Worm (Caenorhabditis elegans) whole organism, L2 larva: ENCODE data around the gene rab-1.

Experiments used
- C34F6.9 ChIP-seq: fragments of 150-350 bp; optimal IDR thresholded peaks from 2 replicates; lab custom pipeline; 2014; ENCODE audit warnings: missing biosample characterization, missing genetic modification characterization
- F13H6.1 ChIP-seq: sonication (generic microtip); optimal IDR thresholded peaks from 2 replicates; lab custom pipeline; 2016; ENCODE audit warnings: missing genetic modification characterization, missing compliant biosample characterization
- Y55F3AM.14 ChIP-seq: fragments of 200-800 bp; sonication (Bioruptor generic); optimal IDR thresholded peaks from 2 replicates; lab custom pipeline; 2018; ENCODE audit warnings: mild to moderate bottlenecking, missing genetic modification characterization, missing compliant biosample characterization
- ama-1 ChIP-seq: fragments of 150-350 bp; optimal IDR thresholded peaks from 2 replicates; lab custom pipeline; 2018; ENCODE audit warnings: inconsistent platforms
- ceh-16 ChIP-seq: fragments of 150-350 bp; optimal IDR thresholded peaks from 2 replicates; lab custom pipeline; 2014; ENCODE audit warnings: missing biosample characterization, missing genetic modification characterization
- ceh-82 ChIP-seq: fragments of 150-350 bp; optimal IDR thresholded peaks from 2 replicates; lab custom pipeline; 2014; ENCODE audit warnings: missing biosample characterization, missing genetic modification characterization
- crh-2 ChIP-seq: sonication (generic microtip); optimal IDR thresholded peaks from 2 replicates; lab custom pipeline; 2017; ENCODE audit warnings: missing biosample characterization, missing genetic modification characterization
- dmd-4 ChIP-seq: sonication (generic microtip); optimal IDR thresholded peaks from 2 replicates; lab custom pipeline; 2017; ENCODE audit warnings: missing biosample characterization, missing genetic modification characterization
- egl-27 ChIP-seq: sonication (generic microtip); optimal IDR thresholded peaks from 3 replicates; lab custom pipeline; 2017; ENCODE audit warnings: missing biosample characterization, missing genetic modification reagents, missing genetic modification characterization
- fos-1 ChIP-seq: fragments of 150-350 bp; optimal IDR thresholded peaks from 2 replicates; lab custom pipeline; 2014; ENCODE audit warnings: missing biosample characterization, missing genetic modification characterization
- gmeb-1 ChIP-seq: fragments of 150-350 bp; optimal IDR thresholded peaks from 2 replicates; lab custom pipeline; 2014; ENCODE audit warnings: missing biosample characterization, missing genetic modification characterization
- lin-11 ChIP-seq: fragments of 150-350 bp; sonication (generic microtip); optimal IDR thresholded peaks from 2 replicates; lab custom pipeline; 2014; ENCODE audit warnings: missing biosample characterization, missing genetic modification characterization, inconsistent platforms, mixed read lengths
- lin-39 ChIP-seq: fragments of 150-350 bp; optimal IDR thresholded peaks from 2 replicates; lab custom pipeline; 2014; ENCODE audit warnings: missing biosample characterization, missing genetic modification reagents, missing genetic modification characterization
- mab-5 ChIP-seq: fragments of 150-350 bp; optimal IDR thresholded peaks from 2 replicates; lab custom pipeline; 2014; ENCODE audit warnings: missing biosample characterization, missing genetic modification characterization
- mbf-1 ChIP-seq: sonication (generic microtip); optimal IDR thresholded peaks from 2 replicates; lab custom pipeline; 2017; ENCODE audit warnings: missing biosample characterization, missing genetic modification characterization
- mdl-1 ChIP-seq, 2 experiments: fragments of 150-350 bp in 1 of 2; sonication (generic microtip) in 1 of 2; optimal IDR thresholded peaks; 2 replicates each; lab custom pipeline; 2017; ENCODE audit warnings: missing biosample characterization in 2 of 2, missing genetic modification characterization in 2 of 2
- nhr-10 ChIP-seq: sonication (generic microtip); optimal IDR thresholded peaks from 2 replicates; lab custom pipeline; 2017; ENCODE audit warnings: missing biosample characterization, missing genetic modification characterization
- nhr-11 ChIP-seq: fragments of 150-350 bp; optimal IDR thresholded peaks from 2 replicates; lab custom pipeline; 2014; ENCODE audit warnings: missing biosample characterization, missing genetic modification characterization
- nhr-129 ChIP-seq: fragments of 150-350 bp; optimal IDR thresholded peaks from 2 replicates; lab custom pipeline; 2014; ENCODE audit warnings: missing biosample characterization, missing genetic modification characterization
- nhr-23 ChIP-seq: fragments of 150-350 bp; optimal IDR thresholded peaks from 2 replicates; lab custom pipeline; 2014; ENCODE audit warnings: missing biosample characterization, missing genetic modification reagents, missing genetic modification characterization
- nhr-237 ChIP-seq: fragments of 150-350 bp; optimal IDR thresholded peaks from 2 replicates; lab custom pipeline; 2014; ENCODE audit warnings: missing biosample characterization, missing genetic modification characterization
- nhr-25 ChIP-seq: fragments of 150-350 bp; sonication (generic microtip); optimal IDR thresholded peaks from 3 replicates; lab custom pipeline; 2014; ENCODE audit warnings: missing biosample characterization, missing genetic modification characterization
- peb-1 ChIP-seq: fragments of 150-350 bp; optimal IDR thresholded peaks from 2 replicates; lab custom pipeline; 2014; ENCODE audit warnings: missing biosample characterization, missing genetic modification characterization
- sem-4 ChIP-seq: fragments of 150-350 bp; optimal IDR thresholded peaks from 2 replicates; lab custom pipeline; 2014; ENCODE audit warnings: missing biosample characterization, missing genetic modification reagents, missing genetic modification characterization
- skn-1 ChIP-seq: sonication (generic microtip); optimal IDR thresholded peaks from 2 replicates; lab custom pipeline; 2017; ENCODE audit warnings: missing biosample characterization, missing genetic modification characterization
- sma-3 ChIP-seq: sonication (generic microtip); optimal IDR thresholded peaks from 2 replicates; lab custom pipeline; 2016; ENCODE audit warnings: missing genetic modification reagents, missing genetic modification characterization, missing compliant biosample characterization
- sma-9 ChIP-seq, 2 experiments: fragments of 150-350 bp in 1 of 2; sonication (generic microtip) in 1 of 2; optimal IDR thresholded peaks; 2 replicates each; lab custom pipeline; 2014 to 2016; ENCODE audit warnings: missing genetic modification characterization in 2 of 2, mild to moderate bottlenecking in 1 of 2, missing biosample characterization in 1 of 2, missing compliant biosample characterization in 1 of 2, missing genetic modification reagents in 1 of 2, moderate library complexity in 1 of 2
- snpc-4 ChIP-seq: fragments of 150-350 bp; optimal IDR thresholded peaks from 2 replicates; lab custom pipeline; 2014; ENCODE audit warnings: missing biosample characterization, missing genetic modification characterization
- unc-39 ChIP-seq: fragments of 150-350 bp; optimal IDR thresholded peaks from 2 replicates; lab custom pipeline; 2014; ENCODE audit warnings: missing biosample characterization, missing genetic modification characterization
- unc-55 ChIP-seq: fragments of 150-350 bp; sonication (generic microtip); optimal IDR thresholded peaks from 3 replicates; lab custom pipeline; 2014; ENCODE audit warnings: missing biosample characterization, missing genetic modification reagents, missing genetic modification characterization
- unc-62 ChIP-seq: fragments of 150-350 bp; optimal IDR thresholded peaks from 2 replicates; lab custom pipeline; 2014; ENCODE audit warnings: missing biosample characterization, missing genetic modification reagents, missing genetic modification characterization
- ztf-11 ChIP-seq: sonication (generic microtip); optimal IDR thresholded peaks from 2 replicates; lab custom pipeline; 2017; ENCODE audit warnings: missing biosample characterization, missing genetic modification characterization
- ztf-4 ChIP-seq: fragments of 150-350 bp; optimal IDR thresholded peaks from 2 replicates; lab custom pipeline; 2014; ENCODE audit warnings: missing biosample characterization, missing genetic modification characterization

Gene rab-1

ce11 chrV:1313274-1313673 lies 49.5 kb upstream of the rab-1 start:
- TF ChIP-seq fos-1 (no peak), nhr-129 (tag; lab: Kevin White, UChicago) (no peak), sma-3 (no peak), lin-11 (tag; lab: Kevin White, UChicago) (no peak), unc-62 (GFP tag; lab: Kevin White, UChicago) (no peak), nhr-237 (no peak), dmd-4 (tag; lab: Kevin White, UChicago) (no peak), ama-1 (lab: Kevin White, UChicago) (no peak), ztf-4 (no peak), sma-9 (GFP tag; optimal IDR thresholded peaks at IDR 0.05; lab: Kevin White, UChicago) (no peak), sma-9 (tag; optimal IDR thresholded peaks at IDR 0.05; lab: Kevin White, UChicago) (no peak), nhr-23 (tag; lab: Kevin White, UChicago) (no peak), nhr-10 (tag; lab: Kevin White, UChicago) (no peak), mab-5 (tag; lab: Kevin White, UChicago) (no peak), peb-1 (tag; lab: Kevin White, UChicago) (no peak), mbf-1 (tag; lab: Kevin White, UChicago) (no peak), crh-2 (tag; lab: Kevin White, UChicago) (no peak), ztf-11 (tag; lab: Kevin White, UChicago) (no peak), sem-4 (tag; lab: Kevin White, UChicago) (no peak)

ce11 chrV:1307730-1308129 lies 43.9 kb upstream of the rab-1 start:
- TF ChIP-seq mdl-1 (tag; optimal IDR thresholded peaks at IDR 0.05; lab: Kevin White, UChicago) (no peak), C34F6.9 (tag; lab: Kevin White, UChicago) (no peak), unc-39 (tag; lab: Kevin White, UChicago) (no peak), skn-1 (no peak), gmeb-1 (tag; lab: Kevin White, UChicago) (no peak), F13H6.1 (tag; lab: Kevin White, UChicago) (no peak)

- TF ChIP-seq crh-2 (tag; lab: Kevin White, UChicago) = no peak
- no peak for TF ChIP-seq egl-27 (tag; lab: Kevin White, UChicago)
- TF ChIP-seq nhr-10 (tag; lab: Kevin White, UChicago) = no peak
- TF ChIP-seq ceh-16 (tag; lab: Kevin White, UChicago) = no peak
- no peak for TF ChIP-seq dmd-4 (tag; lab: Kevin White, UChicago)
- TF ChIP-seq nhr-129 (tag; lab: Kevin White, UChicago) = no peak
Measured at ce11 chrV:1305846-1306245, 42.1 kb upstream of the rab-1 start.

- no peak for TF ChIP-seq lin-39 (tag; lab: Kevin White, UChicago)
- TF ChIP-seq ceh-16 (tag; lab: Kevin White, UChicago) = no peak
Measured at ce11 chrV:1302090-1302489, 38.3 kb upstream of the rab-1 start.

ce11 chrV:1299232-1299631 lies 35.4 kb upstream of the rab-1 start, which contains the start of gene egl-2:
Gene egl-2, minus strand, starts transcription at chrV:1299332.
- no peak for TF ChIP-seq ama-1 (lab: Kevin White, UChicago)
- TF ChIP-seq, all 48 proteins: peak for 0

- TF ChIP-seq fos-1 = peak; percentile 4
- TF ChIP-seq crh-2 (tag; lab: Kevin White, UChicago) = no peak
- TF ChIP-seq Y55F3AM.14 = no peak
- peak; percentile 38 for TF ChIP-seq sma-9 (GFP tag; optimal IDR thresholded peaks at IDR 0.05; lab: Kevin White, UChicago)
- TF ChIP-seq sma-9 (tag; optimal IDR thresholded peaks at IDR 0.05; lab: Kevin White, UChicago) = no peak
- no peak for TF ChIP-seq skn-1
- no peak for TF ChIP-seq ceh-82
Measured at ce11 chrV:1287276-1287675, 23.5 kb upstream of the rab-1 start.

- TF ChIP-seq gmeb-1 (tag; lab: Kevin White, UChicago) (peak; percentile 42), ama-1 (lab: Kevin White, UChicago) (peak; percentile 6), nhr-11 (tag; lab: Kevin White, UChicago) (no peak), F13H6.1 (tag; lab: Kevin White, UChicago) (peak; percentile 31), sem-4 (tag; lab: Kevin White, UChicago) (no peak), sma-9 (GFP tag; optimal IDR thresholded peaks at IDR 0.05; lab: Kevin White, UChicago) (peak; percentile 49), sma-9 (tag; optimal IDR thresholded peaks at IDR 0.05; lab: Kevin White, UChicago) (no peak), fos-1 (peak; percentile 50), nhr-25 (peak; percentile 46), snpc-4 (tag; lab: Kevin White, UChicago) (no peak), nhr-129 (tag; lab: Kevin White, UChicago) (peak; percentile 63), C34F6.9 (tag; lab: Kevin White, UChicago) (peak; percentile 64), crh-2 (tag; lab: Kevin White, UChicago) (peak; percentile 43), unc-55 (GFP tag; lab: Kevin White, UChicago) (peak; percentile 26)
Measured at ce11 chrV:1285657-1286123, 21.9 kb upstream of the rab-1 start, which contains the start of gene tank-1. Gene tank-1, minus strand, starts transcription at chrV:1285707.
